Worm (Caenorhabditis elegans) whole organism, L2 larva: Measurements from ENCODE around the gene F41G3.5.

ENCODE experiments used
- R02D3.7 ChIP-seq: fragments of 150-350 bp; optimal IDR thresholded peaks from 2 replicates; lab custom pipeline; 2014; ENCODE audit warnings: missing biosample characterization, missing genetic modification characterization
- alr-1 ChIP-seq: fragments of 150-350 bp; optimal IDR thresholded peaks from 2 replicates; lab custom pipeline; 2014; ENCODE audit warnings: missing biosample characterization, missing genetic modification characterization
- ama-1 ChIP-seq: fragments of 150-350 bp; optimal IDR thresholded peaks from 2 replicates; lab custom pipeline; 2018; ENCODE audit warnings: inconsistent platforms
- crh-2 ChIP-seq: sonication (generic microtip); optimal IDR thresholded peaks from 2 replicates; lab custom pipeline; 2017; ENCODE audit warnings: missing biosample characterization, missing genetic modification characterization
- egl-27 ChIP-seq: sonication (generic microtip); optimal IDR thresholded peaks from 3 replicates; lab custom pipeline; 2017; ENCODE audit warnings: missing biosample characterization, missing genetic modification reagents, missing genetic modification characterization
- lin-13 ChIP-seq: fragments of 150-350 bp; optimal IDR thresholded peaks from 2 replicates; lab custom pipeline; 2014; ENCODE audit warnings: missing biosample characterization, missing genetic modification reagents, missing genetic modification characterization
- lin-39 ChIP-seq: fragments of 150-350 bp; optimal IDR thresholded peaks from 2 replicates; lab custom pipeline; 2014; ENCODE audit warnings: missing biosample characterization, missing genetic modification reagents, missing genetic modification characterization
- mab-5 ChIP-seq: fragments of 150-350 bp; optimal IDR thresholded peaks from 2 replicates; lab custom pipeline; 2014; ENCODE audit warnings: missing biosample characterization, missing genetic modification characterization
- mdl-1 ChIP-seq, 2 experiments: fragments of 150-350 bp in 1 of 2; sonication (generic microtip) in 1 of 2; optimal IDR thresholded peaks; 2 replicates each; lab custom pipeline; 2017; ENCODE audit warnings: missing biosample characterization in 2 of 2, missing genetic modification characterization in 2 of 2
- nhr-11 ChIP-seq: fragments of 150-350 bp; optimal IDR thresholded peaks from 2 replicates; lab custom pipeline; 2014; ENCODE audit warnings: missing biosample characterization, missing genetic modification characterization
- sma-9 ChIP-seq, 2 experiments: fragments of 150-350 bp in 1 of 2; sonication (generic microtip) in 1 of 2; optimal IDR thresholded peaks; 2 replicates each; lab custom pipeline; 2014 to 2016; ENCODE audit warnings: missing genetic modification characterization in 2 of 2, mild to moderate bottlenecking in 1 of 2, missing biosample characterization in 1 of 2, missing compliant biosample characterization in 1 of 2, missing genetic modification reagents in 1 of 2, moderate library complexity in 1 of 2
- snpc-4 ChIP-seq: fragments of 150-350 bp; optimal IDR thresholded peaks from 2 replicates; lab custom pipeline; 2014; ENCODE audit warnings: missing biosample characterization, missing genetic modification characterization
- unc-39 ChIP-seq: fragments of 150-350 bp; optimal IDR thresholded peaks from 2 replicates; lab custom pipeline; 2014; ENCODE audit warnings: missing biosample characterization, missing genetic modification characterization

DNA sequence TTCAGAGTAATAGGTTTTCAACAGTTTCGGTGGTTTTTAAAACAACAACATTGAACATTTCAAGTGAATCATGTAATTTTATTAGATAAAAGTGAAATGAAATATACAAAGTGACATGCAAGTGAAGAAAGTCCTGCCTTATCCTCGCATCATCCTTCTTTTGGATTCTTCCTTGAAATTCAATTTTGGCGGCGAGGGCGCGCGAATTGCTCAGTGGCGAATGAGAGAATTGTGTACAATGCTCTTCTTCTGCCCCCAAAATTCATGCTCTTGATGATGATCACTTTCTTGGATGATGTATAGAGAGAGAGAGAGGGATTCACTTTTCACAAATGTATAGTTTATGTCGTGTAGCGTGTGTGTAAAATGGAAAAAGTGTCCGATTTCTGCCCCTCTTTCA, 36.8 kb upstream of the F41G3.5 start:
- TF ChIP-seq lin-13, result no peak
- no peak for TF ChIP-seq alr-1 (tag; lab: Kevin White, UChicago)
- no peak for TF ChIP-seq sma-9 (GFP tag; optimal IDR thresholded peaks at IDR 0.05; lab: Kevin White, UChicago)
- TF ChIP-seq sma-9 (tag; optimal IDR thresholded peaks at IDR 0.05; lab: Kevin White, UChicago), result no peak
- TF ChIP-seq snpc-4 (tag; lab: Kevin White, UChicago), result no peak
- TF ChIP-seq lin-39 (tag; lab: Kevin White, UChicago), result no peak
- TF ChIP-seq egl-27 (tag; lab: Kevin White, UChicago), result no peak
- TF ChIP-seq unc-39 (tag; lab: Kevin White, UChicago), result no peak
- TF ChIP-seq crh-2, result no peak
- TF ChIP-seq nhr-11 (tag; lab: Kevin White, UChicago), result no peak
- TF ChIP-seq mdl-1 (tag; optimal IDR thresholded peaks at IDR 0.05; lab: Kevin White, UChicago), result no peak
- TF ChIP-seq R02D3.7, result no peak
- no peak for TF ChIP-seq ama-1 (lab: Kevin White, UChicago)
- TF ChIP-seq mab-5 (tag; lab: Kevin White, UChicago), result no peak
